Worm (Caenorhabditis elegans) whole organism, L1 larva: ENCODE measurements around the gene T19D12.4.
"Not testable (repeated sequence)": the region's sequence is repeated elsewhere in the genome, so short reads cannot be mapped to it uniquely, and the experiment has no call there.

Experiments
- C04F5.9 ChIP-seq: sonication (generic microtip); optimal IDR thresholded peaks from 2 replicates; lab custom pipeline; 2016; ENCODE audit warnings: missing genetic modification characterization, missing compliant biosample characterization
- F16B12.6 ChIP-seq: fragments of 150-350 bp; optimal IDR thresholded peaks from 2 replicates; lab custom pipeline; 2014; ENCODE audit warnings: missing biosample characterization, missing genetic modification characterization
- alr-1 ChIP-seq: fragments of 200-800 bp; sonication (Bioruptor generic); optimal IDR thresholded peaks from 2 replicates; lab custom pipeline; 2018; ENCODE audit warnings: borderline replicate concordance, mild to moderate bottlenecking, missing genetic modification characterization, missing compliant biosample characterization
- ceh-88 ChIP-seq: fragments of 200-800 bp; sonication (Bioruptor generic); IDR thresholded peaks from 2 replicates; pipeline ENCODE4 v1.3.6; 2022; ENCODE audit warnings: missing genetic modification characterization, missing compliant biosample characterization
- ceh-90 ChIP-seq: sonication (generic microtip); optimal IDR thresholded peaks from 2 replicates; lab custom pipeline; 2016; ENCODE audit warnings: missing genetic modification characterization, missing compliant biosample characterization
- dsc-1 ChIP-seq: sonication (generic microtip); optimal IDR thresholded peaks from 2 replicates; lab custom pipeline; 2016; ENCODE audit warnings: mild to moderate bottlenecking, missing genetic modification characterization, missing compliant biosample characterization
- egl-13 ChIP-seq: sonication (generic microtip); optimal IDR thresholded peaks from 2 replicates; lab custom pipeline; 2016; ENCODE audit warnings: missing genotype, missing genetic modification reagents, missing genetic modification characterization, missing compliant biosample characterization
- elt-2 ChIP-seq: sonication (generic microtip); optimal IDR thresholded peaks from 2 replicates; lab custom pipeline; 2016; ENCODE audit warnings: missing genetic modification characterization, mild to moderate bottlenecking, inconsistent platforms, missing compliant biosample characterization, missing genetic modification reagents
- ets-5 ChIP-seq: fragments of 200-800 bp; sonication (Bioruptor generic); IDR thresholded peaks from 2 replicates; pipeline ENCODE4 v1.3.6; 2022; ENCODE audit warnings: missing genetic modification characterization, missing compliant biosample characterization
- fkh-8 ChIP-seq: sonication (generic microtip); optimal IDR thresholded peaks from 2 replicates; lab custom pipeline; 2016; ENCODE audit warnings: mild to moderate bottlenecking, missing genetic modification characterization, missing compliant biosample characterization
- hlh-4 ChIP-seq: sonication (generic microtip); optimal IDR thresholded peaks from 2 replicates; lab custom pipeline; 2016; ENCODE audit warnings: mild to moderate bottlenecking, missing genetic modification characterization, missing compliant biosample characterization
- hpl-2 ChIP-seq: fragments of 150-350 bp; optimal IDR thresholded peaks from 2 replicates; lab custom pipeline; 2014; ENCODE audit warnings: missing biosample characterization, missing genetic modification reagents, missing genetic modification characterization
- irx-1 ChIP-seq: sonication (generic microtip); optimal IDR thresholded peaks from 2 replicates; lab custom pipeline; 2016; ENCODE audit warnings: missing genetic modification characterization, missing compliant biosample characterization
- isw-1 ChIP-seq: fragments of 200-800 bp; sonication (Bioruptor generic); IDR thresholded peaks from 2 replicates; pipeline ENCODE4 v1.3.6; 2022; ENCODE audit warnings: missing genetic modification characterization, missing compliant biosample characterization
- lin-14 ChIP-seq: fragments of 200-800 bp; sonication (Bioruptor generic); optimal IDR thresholded peaks from 2 replicates; lab custom pipeline; 2018; ENCODE audit warnings: mild to moderate bottlenecking, missing genetic modification characterization, moderate library complexity, missing compliant biosample characterization
- lin-15B ChIP-seq: fragments of 150-350 bp; sonication (generic microtip); optimal IDR thresholded peaks from 3 replicates; lab custom pipeline; 2014; ENCODE audit warnings: missing biosample characterization, missing genetic modification characterization
- lin-35 ChIP-seq, 2 experiments: fragments of 150-350 bp; optimal IDR thresholded peaks; 2 replicates each; lab custom pipeline; 2014; ENCODE audit warnings: missing biosample characterization in 2 of 2, missing genetic modification characterization in 2 of 2, missing genetic modification reagents in 2 of 2
- lin-39 ChIP-seq: fragments of 150-350 bp; optimal IDR thresholded peaks from 2 replicates; lab custom pipeline; 2014; ENCODE audit warnings: missing biosample characterization, missing genetic modification reagents, missing genetic modification characterization
- lir-3 ChIP-seq: sonication (generic microtip); optimal IDR thresholded peaks from 2 replicates; lab custom pipeline; 2016; ENCODE audit warnings: mild to moderate bottlenecking, missing genetic modification characterization, moderate library complexity, missing compliant biosample characterization; ENCODE audit not compliant: poor library complexity
- lsy-2 ChIP-seq, 2 experiments: fragments of 150-350 bp; optimal IDR thresholded peaks; 2 replicates each; lab custom pipeline; 2014; ENCODE audit warnings: missing biosample characterization in 2 of 2, missing genetic modification characterization in 2 of 2
- mef-2 ChIP-seq: fragments of 150-350 bp; optimal IDR thresholded peaks from 2 replicates; lab custom pipeline; 2014; ENCODE audit warnings: missing biosample characterization, missing genetic modification characterization
- nhr-12 ChIP-seq: sonication (generic microtip); optimal IDR thresholded peaks from 2 replicates; lab custom pipeline; 2017; ENCODE audit warnings: missing biosample characterization, missing genetic modification characterization
- nhr-20 ChIP-seq: sonication (generic microtip); optimal IDR thresholded peaks from 2 replicates; lab custom pipeline; 2016; ENCODE audit warnings: mild to moderate bottlenecking, missing genetic modification characterization, missing compliant biosample characterization
- nhr-28 ChIP-seq: fragments of 150-350 bp; optimal IDR thresholded peaks from 2 replicates; lab custom pipeline; 2014; ENCODE audit warnings: missing biosample characterization, missing genetic modification characterization
- nhr-47 ChIP-seq: sonication (generic microtip); optimal IDR thresholded peaks from 2 replicates; lab custom pipeline; 2016; ENCODE audit warnings: mild to moderate bottlenecking, missing genetic modification characterization, moderate library complexity, missing compliant biosample characterization
- nhr-84 ChIP-seq: sonication (generic microtip); optimal IDR thresholded peaks from 2 replicates; lab custom pipeline; 2017; ENCODE audit warnings: missing biosample characterization, missing genetic modification characterization
- nhr-85 ChIP-seq: sonication (generic microtip); peaks from one replicate; lab custom pipeline; 2016; ENCODE audit warnings: missing genetic modification characterization, inconsistent platforms, missing compliant biosample characterization
- snpc-4 ChIP-seq: fragments of 150-350 bp; optimal IDR thresholded peaks from 2 replicates; lab custom pipeline; 2014; ENCODE audit warnings: missing biosample characterization, missing genetic modification characterization
- snu-23 ChIP-seq: sonication (generic microtip); optimal IDR thresholded peaks from 2 replicates; lab custom pipeline; 2016; ENCODE audit warnings: missing genetic modification characterization, missing compliant biosample characterization
- sox-4 ChIP-seq: sonication (generic microtip); optimal IDR thresholded peaks from 2 replicates; lab custom pipeline; 2016; ENCODE audit warnings: missing genetic modification characterization, missing compliant biosample characterization
- unc-130 ChIP-seq: fragments of 150-350 bp; optimal IDR thresholded peaks from 2 replicates; lab custom pipeline; 2017; ENCODE audit warnings: missing biosample characterization, missing genetic modification characterization, inconsistent platforms
- unc-30 ChIP-seq: sonication (generic microtip); optimal IDR thresholded peaks from 2 replicates; lab custom pipeline; 2017; ENCODE audit warnings: missing biosample characterization, missing genetic modification characterization
- unc-62 ChIP-seq: fragments of 150-350 bp; optimal IDR thresholded peaks from 2 replicates; lab custom pipeline; 2014; ENCODE audit warnings: missing biosample characterization, missing genetic modification reagents, missing genetic modification characterization
- unc-86 ChIP-seq: sonication (generic microtip); optimal IDR thresholded peaks from 2 replicates; lab custom pipeline; 2016; ENCODE audit warnings: missing genetic modification characterization, missing compliant biosample characterization
- vab-15 ChIP-seq: sonication (generic microtip); optimal IDR thresholded peaks from 2 replicates; lab custom pipeline; 2017; ENCODE audit warnings: missing genotype, mild to moderate bottlenecking, missing genetic modification characterization, missing compliant biosample characterization
- zag-1 ChIP-seq: fragments of 150-350 bp; optimal IDR thresholded peaks from 2 replicates; lab custom pipeline; 2014; ENCODE audit warnings: missing biosample characterization, missing genetic modification characterization
- zip-4 ChIP-seq: fragments of 200-800 bp; sonication (Bioruptor generic); optimal IDR thresholded peaks from 2 replicates; lab custom pipeline; 2018; ENCODE audit warnings: mild to moderate bottlenecking, missing genetic modification characterization, moderate library complexity, missing compliant biosample characterization

T19D12.4 gene

DNA sequence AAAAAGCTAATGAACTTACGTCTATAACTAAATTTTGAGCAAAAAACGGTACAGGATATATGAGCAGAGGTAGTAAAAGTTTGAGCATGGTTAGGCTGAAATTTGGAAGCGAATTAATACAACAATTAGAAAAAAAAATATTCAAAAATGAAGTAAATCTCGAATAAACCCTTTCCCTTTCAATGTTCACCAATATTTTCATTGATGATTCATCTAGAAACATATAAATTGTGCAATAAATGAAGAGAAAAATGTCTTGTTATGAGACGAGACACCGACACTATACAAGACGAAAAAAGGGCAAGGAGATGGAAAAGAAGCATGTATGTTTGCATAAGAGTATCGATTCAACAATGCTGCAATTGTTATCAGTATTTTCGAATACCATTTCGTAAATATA, 5.6 kb upstream of the T19D12.4 start, which contains the start of gene F54H5.14:
TSS of gene F54H5.14 (minus strand) at position 101 of the 400 bp plus-strand sequence.
- no peak for TF ChIP-seq nhr-12
- TF ChIP-seq lsy-2 (tag; optimal IDR thresholded peaks at IDR 0.05; lab: Kevin White, UChicago): no peak
- no peak for TF ChIP-seq vab-15 (tag; lab: Kevin White, UChicago)
- no peak for TF ChIP-seq unc-62
- TF ChIP-seq alr-1 (tag; lab: Kevin White, UChicago): no peak
- TF ChIP-seq dsc-1 (tag; lab: Kevin White, UChicago): no peak
- no peak for TF ChIP-seq hpl-2 (GFP tag; lab: Kevin White, UChicago)
- no peak for TF ChIP-seq hlh-4 (tag; lab: Kevin White, UChicago)
- TF ChIP-seq sox-4 (tag; lab: Kevin White, UChicago): no peak
- no peak for TF ChIP-seq egl-13 (tag; lab: Kevin White, UChicago)
- TF ChIP-seq nhr-84 (tag; lab: Kevin White, UChicago): no peak
- no peak for TF ChIP-seq irx-1 (tag; lab: Kevin White, UChicago)
- TF ChIP-seq snu-23 (GFP tag; lab: Kevin White, UChicago): no peak
- TF ChIP-seq nhr-28: no peak
- no peak for TF ChIP-seq ceh-88 (GFP tag; lab: Robert Waterston, UW)
- no peak for TF ChIP-seq zag-1
- no peak for TF ChIP-seq snpc-4 (tag; lab: Kevin White, UChicago)
- TF ChIP-seq lin-39 (tag; lab: Kevin White, UChicago): no peak
- no peak for TF ChIP-seq unc-86 (tag; lab: Kevin White, UChicago)
- no peak for TF ChIP-seq lir-3 (tag; lab: Kevin White, UChicago)

ce11 chrII:6627182-6627581, 3.7 kb upstream of the T19D12.4 start, which contains the start of the genes F54H5.5 and F54H5.2:
Gene F54H5.5, minus strand, starts transcription at chrII:6627282.
Gene F54H5.2, plus strand, starts transcription at chrII:6627484.
- not testable (repeated sequence) for TF ChIP-seq ceh-90 (tag; lab: Kevin White, UChicago); lin-14 (GFP tag; lab: Kevin White, UChicago); nhr-20 (tag; lab: Kevin White, UChicago)

ce11 chrII:6628397-6628796, 2.5 kb upstream of the T19D12.4 start:
- no peak for TF ChIP-seq nhr-47 (tag; lab: Kevin White, UChicago)
- peak; percentile 35 for TF ChIP-seq elt-2
- TF ChIP-seq C04F5.9 (tag; lab: Kevin White, UChicago): no peak
- no peak for TF ChIP-seq ceh-88 (GFP tag; lab: Robert Waterston, UW)

DNA sequence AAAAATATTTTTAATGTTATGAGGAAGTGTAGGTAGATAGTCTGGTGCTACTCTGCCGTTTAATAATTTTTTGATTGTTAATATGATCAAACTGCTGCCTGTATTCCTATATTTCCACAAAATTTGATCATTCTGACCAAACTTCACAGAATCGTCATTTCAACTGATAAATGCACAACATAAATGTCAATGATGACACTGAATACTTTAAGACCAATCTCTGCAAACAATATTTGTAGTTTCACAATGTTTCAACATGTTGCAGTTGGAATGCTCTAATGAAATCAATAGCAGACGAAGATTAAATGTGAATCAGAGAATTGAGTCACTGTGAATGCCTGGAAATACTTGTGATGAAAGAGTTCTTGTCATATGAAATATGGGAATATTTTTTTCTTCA, 1.1 kb upstream of the T19D12.4 start:
- TF ChIP-seq nhr-85 (no peak), F16B12.6 (no peak), lin-35 (GFP tag; optimal IDR thresholded peaks at IDR 0.05; lab: Kevin White, UChicago) (no peak), ets-5 (GFP tag; lab: Robert Waterston, UW) (no peak), mef-2 (no peak), nhr-84 (tag; lab: Kevin White, UChicago) (no peak), fkh-8 (tag; lab: Kevin White, UChicago) (no peak), nhr-12 (no peak), unc-130 (no peak), unc-30 (tag; lab: Kevin White, UChicago) (no peak), unc-62 (no peak), zip-4 (no peak), ceh-88 (GFP tag; lab: Robert Waterston, UW) (no peak), isw-1 (GFP tag; lab: Robert Waterston, UW) (no peak)

DNA sequence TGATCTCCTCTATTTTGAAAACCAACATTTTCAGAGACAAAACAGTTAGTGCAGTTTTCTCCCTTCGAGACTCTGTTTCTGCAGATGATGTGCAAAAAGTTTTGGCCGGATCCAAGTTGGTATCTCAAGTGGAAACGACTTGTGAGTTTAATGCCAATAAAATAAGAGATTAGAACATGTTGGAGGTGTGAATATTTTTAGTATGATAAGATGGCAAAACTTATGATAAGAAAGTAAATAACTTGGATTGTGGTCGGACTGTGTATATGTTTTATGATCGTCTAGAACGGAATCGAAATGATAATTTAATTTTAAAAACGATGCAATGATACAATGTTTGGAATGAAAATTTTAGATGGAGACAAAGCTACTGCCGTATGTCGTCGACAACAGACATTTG, 1.1 kb downstream of the T19D12.4 start:
- peak; percentile 67 for TF ChIP-seq elt-2
- no peak for TF ChIP-seq lin-15B (tag; lab: Kevin White, UChicago)
